Worm (Caenorhabditis elegans) whole organism, L3 larva: ENCODE results near the gene lec-8.

ENCODE experiments used
- ZK546.5 ChIP-seq: sonication (generic microtip); optimal IDR thresholded peaks from 2 replicates; lab custom pipeline; 2017; ENCODE audit warnings: missing biosample characterization, missing genetic modification characterization
- aly-2 ChIP-seq: fragments of 150-350 bp; optimal IDR thresholded peaks from 2 replicates; lab custom pipeline; 2014; ENCODE audit warnings: missing biosample characterization, missing genetic modification characterization
- ama-1 ChIP-seq: fragments of 150-350 bp; optimal IDR thresholded peaks from 2 replicates; lab custom pipeline; 2018
- elt-2 ChIP-seq: sonication (generic microtip); optimal IDR thresholded peaks from 2 replicates; lab custom pipeline; 2016; ENCODE audit warnings: missing genetic modification reagents, mild to moderate bottlenecking, missing genetic modification characterization, missing compliant biosample characterization
- lin-39 ChIP-seq: fragments of 150-350 bp; optimal IDR thresholded peaks from 2 replicates; lab custom pipeline; 2018; ENCODE audit warnings: missing biosample characterization, missing genetic modification reagents, missing genetic modification characterization
- snpc-4 ChIP-seq: fragments of 150-350 bp; optimal IDR thresholded peaks from 2 replicates; lab custom pipeline; 2014; ENCODE audit warnings: missing biosample characterization, missing genetic modification characterization
- ztf-11 ChIP-seq: fragments of 150-350 bp; optimal IDR thresholded peaks from 2 replicates; lab custom pipeline; 2014; ENCODE audit warnings: missing biosample characterization, missing genetic modification characterization
- ztf-4 ChIP-seq: fragments of 150-350 bp; optimal IDR thresholded peaks from 2 replicates; lab custom pipeline; 2014; ENCODE audit warnings: missing biosample characterization, missing genetic modification characterization

ce11 chrX:9883837-9884324 is 33.5 kb downstream of the lec-8 start, which contains the start of gene mrp-4:
- TF ChIP-seq elt-2 (tag; lab: Kevin White, UChicago) (no peak), ztf-11 (no peak), lin-39 (tag; lab: Kevin White, UChicago) (no peak), ama-1 (lab: Kevin White, UChicago) (no peak), ztf-4 (tag; lab: Kevin White, UChicago) (no peak), snpc-4 (tag; lab: Kevin White, UChicago) (no peak), aly-2 (tag; lab: Kevin White, UChicago) (no peak), ZK546.5 (tag; lab: Kevin White, UChicago) (no peak)
